Fruit fly (Drosophila melanogaster) whole organism, embryonic: ENCODE data around the gene Or7a.
A peak's percentile ranks its signal among the peaks of the same experiment; 100 is the strongest.

Experiments used
- ATbp ChIP-seq: fragments of 200-800 bp; sonication (Bioruptor generic); optimal IDR thresholded peaks from 2 replicates; lab custom pipeline; 2017; ENCODE audit warnings: missing biosample characterization, mild to moderate bottlenecking, missing genetic modification characterization, missing genetic modification reagents
- Atf3 ChIP-seq: fragments of 200-800 bp; sonication (Bioruptor generic); optimal IDR thresholded peaks from 3 replicates; lab custom pipeline; 2016; ENCODE audit warnings: missing biosample characterization, missing genetic modification characterization
- Awh ChIP-seq: fragments of 200-800 bp; sonication (Bioruptor generic); IDR thresholded peaks from 2 replicates; pipeline ENCODE4, ENCODE4 v1.3.6; 2022; ENCODE audit warnings: missing biosample characterization, missing genetic modification characterization
- CG10147 ChIP-seq: fragments of 200-800 bp; sonication (Bioruptor generic); optimal IDR thresholded peaks from 2 replicates; lab custom pipeline; 2019; ENCODE audit warnings: missing biosample characterization, mild to moderate bottlenecking, missing genetic modification characterization, moderate library complexity
- CG1024 ChIP-seq: fragments of 200-800 bp; sonication (Bioruptor generic); IDR thresholded peaks from 2 replicates; pipeline ENCODE4 v1.3.6; 2022; ENCODE audit warnings: missing biosample characterization, missing genetic modification characterization
- CG11504 ChIP-seq: fragments of 200-800 bp; sonication (Bioruptor generic); optimal IDR thresholded peaks from 3 replicates; lab custom pipeline; 2019; ENCODE audit warnings: missing biosample characterization, mild to moderate bottlenecking, missing genetic modification characterization, moderate library complexity
- CG12391 ChIP-seq: fragments of 200-800 bp; sonication (Bioruptor generic); optimal IDR thresholded peaks from 3 replicates; lab custom pipeline; 2018; ENCODE audit warnings: missing biosample characterization, mild to moderate bottlenecking, missing genetic modification characterization, moderate library complexity
- CG13624 ChIP-seq: fragments of 200-800 bp; sonication (Bioruptor generic); optimal IDR thresholded peaks from 2 replicates; lab custom pipeline; 2016; ENCODE audit warnings: missing biosample characterization, missing genetic modification characterization
- CG13894 ChIP-seq: fragments of 200-800 bp; sonication (Bioruptor generic); optimal IDR thresholded peaks from 3 replicates; lab custom pipeline; 2018; ENCODE audit warnings: missing biosample characterization, mild to moderate bottlenecking, missing genetic modification characterization, moderate library complexity
- CG14014 ChIP-seq: fragments of 200-800 bp; sonication (Bioruptor generic); IDR thresholded peaks from 2 replicates; pipeline ENCODE4 v1.3.6; 2022; ENCODE audit warnings: missing biosample characterization, missing genetic modification characterization
- CG15073 ChIP-seq: fragments of 200-800 bp; sonication (Bioruptor generic); optimal IDR thresholded peaks from 2 replicates; lab custom pipeline; 2016; ENCODE audit warnings: missing biosample characterization, missing genetic modification characterization
- CG15269 ChIP-seq: fragments of 200-800 bp; sonication (Bioruptor generic); optimal IDR thresholded peaks from 2 replicates; lab custom pipeline; 2018; ENCODE audit warnings: missing biosample characterization, mild to moderate bottlenecking, missing genetic modification characterization, moderate library complexity
- CG15514 ChIP-seq: fragments of 200-800 bp; sonication (Bioruptor generic); optimal IDR thresholded peaks from 3 replicates; lab custom pipeline; 2017; ENCODE audit warnings: missing biosample characterization, missing genetic modification characterization, mild to moderate bottlenecking, moderate library complexity, missing genetic modification reagents
- CG17359 ChIP-seq: fragments of 200-800 bp; sonication (Bioruptor generic); optimal IDR thresholded peaks from 3 replicates; lab custom pipeline; 2018; ENCODE audit warnings: missing biosample characterization, mild to moderate bottlenecking, missing genetic modification characterization, moderate library complexity
- CG17912 ChIP-seq: fragments of 200-800 bp; sonication (Bioruptor generic); optimal IDR thresholded peaks from 2 replicates; lab custom pipeline; 2018; ENCODE audit warnings: missing biosample characterization, mild to moderate bottlenecking, missing genetic modification characterization
- CG1792 ChIP-seq: fragments of 200-800 bp; sonication (Bioruptor generic); optimal IDR thresholded peaks from 2 replicates; lab custom pipeline; 2016; ENCODE audit warnings: missing biosample characterization, missing genetic modification characterization
- CG18619 ChIP-seq: fragments of 200-800 bp; sonication (Bioruptor generic); optimal IDR thresholded peaks from 3 replicates; lab custom pipeline; 2017; ENCODE audit warnings: missing biosample characterization, mild to moderate bottlenecking, missing genetic modification characterization
- CG2129 ChIP-seq: fragments of 200-800 bp; sonication (Bioruptor generic); IDR thresholded peaks from 2 replicates; pipeline ENCODE4 v1.3.6; 2022; ENCODE audit warnings: missing biosample characterization, missing genetic modification characterization; ENCODE audit not compliant: partially characterized antibody
- CG2678 ChIP-seq: fragments of 200-800 bp; sonication (Bioruptor generic); optimal IDR thresholded peaks from 3 replicates; lab custom pipeline; 2019; ENCODE audit warnings: missing biosample characterization, mild to moderate bottlenecking, missing genetic modification characterization, moderate library complexity
- CG2712 ChIP-seq: fragments of 200-800 bp; optimal IDR thresholded peaks from 3 replicates; lab custom pipeline; 2019; ENCODE audit warnings: missing biosample characterization, mild to moderate bottlenecking, missing genetic modification characterization, moderate library complexity
- CG2875 ChIP-seq: fragments of 200-800 bp; sonication (Bioruptor generic); optimal IDR thresholded peaks from 2 replicates; lab custom pipeline; 2017; ENCODE audit warnings: missing biosample characterization, mild to moderate bottlenecking, missing genetic modification characterization, missing genetic modification reagents
- CG2889 ChIP-seq: fragments of 200-800 bp; sonication (Bioruptor generic); IDR thresholded peaks from 3 replicates; pipeline ENCODE4 v1.3.6; 2022; ENCODE audit warnings: missing biosample characterization, missing genetic modification characterization
- CG4404 ChIP-seq: fragments of 200-800 bp; sonication (Bioruptor generic); IDR thresholded peaks from 2 replicates; pipeline ENCODE4 v1.3.6; 2022; ENCODE audit warnings: missing biosample characterization, missing genetic modification characterization
- CG4854 ChIP-seq: fragments of 200-800 bp; sonication (Bioruptor generic); optimal IDR thresholded peaks from 2 replicates; lab custom pipeline; 2016; ENCODE audit warnings: missing biosample characterization, missing genetic modification characterization, inconsistent platforms
- CG5953 ChIP-seq: fragments of 200-800 bp; sonication (Bioruptor generic); IDR thresholded peaks from 2 replicates; pipeline ENCODE4 v1.3.6; 2022; ENCODE audit warnings: missing biosample characterization, missing genetic modification characterization
- CG6654 ChIP-seq: fragments of 200-800 bp; sonication (Bioruptor generic); optimal IDR thresholded peaks from 2 replicates; lab custom pipeline; 2017; ENCODE audit warnings: missing biosample characterization, mild to moderate bottlenecking, missing genetic modification characterization
- CG6683 ChIP-seq: fragments of 200-800 bp; sonication (Bioruptor generic); optimal IDR thresholded peaks from 2 replicates; lab custom pipeline; 2017; ENCODE audit warnings: missing biosample characterization, mild to moderate bottlenecking, missing genetic modification characterization, missing genetic modification reagents
- CG7271 ChIP-seq: fragments of 200-800 bp; sonication (Bioruptor generic); optimal IDR thresholded peaks from 2 replicates; lab custom pipeline; 2018; ENCODE audit warnings: missing biosample characterization, mild to moderate bottlenecking, missing genetic modification characterization, moderate library complexity
- D19A ChIP-seq: fragments of 200-800 bp; optimal IDR thresholded peaks from 3 replicates; lab custom pipeline; 2019; ENCODE audit warnings: missing biosample characterization, mild to moderate bottlenecking, missing genetic modification characterization, moderate library complexity
- Fer2 ChIP-seq: fragments of 200-800 bp; sonication (Bioruptor generic); optimal IDR thresholded peaks from 2 replicates; lab custom pipeline; 2018; ENCODE audit warnings: missing biosample characterization, mild to moderate bottlenecking, missing genetic modification characterization, moderate library complexity
- Lhr ChIP-seq: fragments of 200-800 bp; sonication (Bioruptor generic); optimal IDR thresholded peaks from 3 replicates; lab custom pipeline; 2017; ENCODE audit warnings: mild to moderate bottlenecking, missing biosample characterization, missing genetic modification reagents, missing genetic modification characterization
- Mad ChIP-seq: fragments of 200-800 bp; sonication (Bioruptor generic); optimal IDR thresholded peaks from 2 replicates; lab custom pipeline; 2016; ENCODE audit warnings: missing biosample characterization, missing genetic modification characterization
- Nf-YC ChIP-seq: fragments of 200-800 bp; optimal IDR thresholded peaks from 3 replicates; lab custom pipeline; 2019; ENCODE audit warnings: missing biosample characterization, mild to moderate bottlenecking, missing genetic modification characterization, moderate library complexity
- Ravus ChIP-seq: fragments of 200-800 bp; sonication (Bioruptor generic); IDR thresholded peaks from 2 replicates; pipeline ENCODE4 v1.3.6; 2022; ENCODE audit warnings: missing biosample characterization, missing genetic modification characterization
- Rfx ChIP-seq: fragments of 200-800 bp; sonication (Bioruptor generic); IDR thresholded peaks from 2 replicates; pipeline ENCODE4 v1.3.6; 2022; ENCODE audit warnings: missing biosample characterization, missing genetic modification characterization
- Ssrp ChIP-seq: fragments of 200-800 bp; sonication (Bioruptor generic); optimal IDR thresholded peaks from 2 replicates; lab custom pipeline; 2018; ENCODE audit warnings: missing biosample characterization, mild to moderate bottlenecking, missing genetic modification characterization, moderate library complexity
- Stat92E ChIP-seq, 3 experiments: fragments of >200 bp in 2 of 3; fragments of 200-800 bp in 1 of 3; sonication (Bioruptor generic) in 1 of 3; optimal IDR thresholded peaks; 2 replicates each; lab custom pipeline; 2017 to 2019; ENCODE audit warnings: missing biosample characterization in 3 of 3, missing genetic modification characterization in 3 of 3, mild to moderate bottlenecking in 1 of 3, moderate library complexity in 1 of 3
- Trl ChIP-seq, 3 experiments: fragments of >200 bp in 2 of 3; fragments of 200-800 bp in 1 of 3; sonication (Bioruptor generic) in 1 of 3; optimal IDR thresholded peaks; 2 replicates in 1 of 3; 3 replicates in 2 of 3; lab custom pipeline; 2016 to 2017; ENCODE audit warnings: missing biosample characterization in 1 of 3, missing genetic modification characterization in 1 of 3
- Usf ChIP-seq: fragments of 200-800 bp; sonication (Bioruptor generic); optimal IDR thresholded peaks from 2 replicates; lab custom pipeline; 2017; ENCODE audit warnings: missing genotype, missing biosample characterization, missing genetic modification characterization
- az2 ChIP-seq: fragments of 200-800 bp; sonication (Bioruptor generic); optimal IDR thresholded peaks from 3 replicates; lab custom pipeline; 2016; ENCODE audit warnings: missing biosample characterization, missing genetic modification characterization
- chn ChIP-seq: fragments of 200-800 bp; sonication (Bioruptor generic); optimal IDR thresholded peaks from 2 replicates; lab custom pipeline; 2016; ENCODE audit warnings: missing biosample characterization, missing genetic modification characterization
- corto ChIP-seq: fragments of 200-800 bp; sonication (Bioruptor generic); optimal IDR thresholded peaks from 2 replicates; lab custom pipeline; 2016; ENCODE audit warnings: missing biosample characterization, mild to moderate bottlenecking, missing genetic modification characterization, moderate library complexity
- croc ChIP-seq: fragments of 200-800 bp; sonication (Bioruptor generic); conservative IDR thresholded peaks from 3 replicates; pipeline ENCODE4 v1.3.6; 2022; ENCODE audit warnings: missing biosample characterization, missing genetic modification characterization
- eve ChIP-seq, 2 experiments: fragments of >200 bp; optimal IDR thresholded peaks; 2 replicates each; lab custom pipeline; 2017; ENCODE audit warnings: missing biosample characterization in 2 of 2, missing genetic modification characterization in 2 of 2
- jing ChIP-seq: fragments of 200-800 bp; sonication (Bioruptor generic); optimal IDR thresholded peaks from 2 replicates; lab custom pipeline; 2018; ENCODE audit warnings: missing biosample characterization, mild to moderate bottlenecking, missing genetic modification characterization
- nmo ChIP-seq: fragments of 200-800 bp; sonication (Bioruptor generic); optimal IDR thresholded peaks from 2 replicates; lab custom pipeline; 2018; ENCODE audit warnings: missing biosample characterization, mild to moderate bottlenecking, missing genetic modification characterization, moderate library complexity
- pb ChIP-seq: fragments of 200-800 bp; sonication (Bioruptor generic); optimal IDR thresholded peaks from 3 replicates; lab custom pipeline; 2016; ENCODE audit warnings: missing biosample characterization, missing genetic modification characterization
- row ChIP-seq: fragments of 200-800 bp; sonication (Bioruptor generic); IDR thresholded peaks from 3 replicates; pipeline ENCODE4 v1.3.6; 2022; ENCODE audit warnings: missing biosample characterization, missing genetic modification characterization
- ssp ChIP-seq: fragments of 200-800 bp; sonication (Bioruptor generic); IDR thresholded peaks from 2 replicates; pipeline ENCODE4 v1.3.6; 2022; ENCODE audit warnings: missing biosample characterization, missing genetic modification characterization
- trem ChIP-seq: fragments of 200-800 bp; optimal IDR thresholded peaks from 3 replicates; lab custom pipeline; 2019; ENCODE audit warnings: missing biosample characterization, mild to moderate bottlenecking, missing genetic modification characterization, moderate library complexity
- vvl ChIP-seq: fragments of 200-800 bp; sonication (Bioruptor generic); IDR thresholded peaks from 2 replicates; pipeline ENCODE4 v1.3.6; 2022; ENCODE audit warnings: missing biosample characterization, missing genetic modification characterization

Or7a gene

dm6 chrX:8122834-8123233 is 42.7 kb downstream of the Or7a start (continued):
- no peak for TF ChIP-seq Trl (optimal IDR thresholded peaks at IDR 0.05; lab: Kevin White, UChicago)
- TF ChIP-seq Trl (GFP tag; optimal IDR thresholded peaks at IDR 0.05; lab: Kevin White, UChicago): no peak
- TF ChIP-seq CG13894 (tag; lab: Kevin White, UChicago): no peak
- TF ChIP-seq Ravus (GFP tag; lab: Robert Waterston, UW): no peak
- TF ChIP-seq CG15514 (GFP tag; lab: Kevin White, UChicago): no peak
- TF ChIP-seq CG2129 (GFP tag; lab: Robert Waterston, UW): no peak
- no peak for TF ChIP-seq Nf-YC (tag; lab: Kevin White, UChicago)
- TF ChIP-seq Rfx (GFP tag; lab: Robert Waterston, UW): no peak
- TF ChIP-seq CG1024 (GFP tag; lab: Robert Waterston, UW): no peak
- TF ChIP-seq Awh (GFP tag; lab: Robert Waterston, UW): no peak
- no peak for TF ChIP-seq CG4854 (GFP tag; lab: Kevin White, UChicago)
- TF ChIP-seq CG2712 (tag; lab: Kevin White, UChicago): peak; percentile 43
- peak; percentile 32 for TF ChIP-seq Ssrp (tag; lab: Kevin White, UChicago)
- peak; percentile 21 for TF ChIP-seq D19A (tag; lab: Kevin White, UChicago)
- no peak for TF ChIP-seq CG13624 (GFP tag; lab: Kevin White, UChicago)
- TF ChIP-seq az2: peak; percentile 2
- no peak for TF ChIP-seq Fer2 (tag; lab: Kevin White, UChicago)
- TF ChIP-seq nmo: peak; percentile 60
- TF ChIP-seq ATbp (GFP tag; lab: Kevin White, UChicago): peak; percentile 11
- no peak for TF ChIP-seq CG17912 (GFP tag; lab: Kevin White, UChicago)
- TF ChIP-seq CG15269 (tag; lab: Kevin White, UChicago): no peak
- TF ChIP-seq CG11504 (tag; lab: Kevin White, UChicago): peak; percentile 10
- TF ChIP-seq CG12391: peak; percentile 0
- no peak for TF ChIP-seq Lhr (GFP tag; lab: Kevin White, UChicago)
- no peak for TF ChIP-seq CG17359 (tag; lab: Kevin White, UChicago)
- no peak for TF ChIP-seq CG1792 (GFP tag; lab: Kevin White, UChicago)
- TF ChIP-seq CG5953: no peak
- TF ChIP-seq trem (tag; lab: Kevin White, UChicago): peak; percentile 11
- no peak for TF ChIP-seq CG2875 (GFP tag; lab: Kevin White, UChicago)
- TF ChIP-seq jing (GFP tag; lab: Kevin White, UChicago): no peak
- TF ChIP-seq Atf3 (GFP tag; lab: Kevin White, UChicago): no peak
- no peak for TF ChIP-seq CG14014 (GFP tag; lab: Robert Waterston, UW)
- no peak for TF ChIP-seq CG15073 (GFP tag; lab: Kevin White, UChicago)
- TF ChIP-seq CG4404 (GFP tag; lab: Robert Waterston, UW): no peak
- no peak for TF ChIP-seq chn (GFP tag; lab: Kevin White, UChicago)
- TF ChIP-seq CG2889 (GFP tag; lab: Robert Waterston, UW): no peak
- TF ChIP-seq row (GFP tag; lab: Robert Waterston, UW): peak; percentile 21; the same call in 1 of the 3 replicates
- no peak for TF ChIP-seq croc (GFP tag; lab: Robert Waterston, UW)
- no peak for TF ChIP-seq CG7271 (tag; lab: Kevin White, UChicago)
- no peak for TF ChIP-seq CG18619 (GFP tag; lab: Kevin White, UChicago)
- TF ChIP-seq Stat92E (GFP tag; optimal IDR thresholded peaks at IDR 0.05; lab: Kevin White, UChicago): no peak
- no peak for TF ChIP-seq Usf
- TF ChIP-seq CG6683 (GFP tag; lab: Kevin White, UChicago): no peak
- TF ChIP-seq CG6654 (GFP tag; lab: Kevin White, UChicago): no peak
- TF ChIP-seq eve (GFP tag; optimal IDR thresholded peaks at IDR 0.05; lab: Kevin White, UChicago): no peak
- TF ChIP-seq corto (GFP tag; lab: Kevin White, UChicago): no peak
- TF ChIP-seq Mad (GFP tag; lab: Kevin White, UChicago): no peak
- no peak for TF ChIP-seq vvl
- TF ChIP-seq ssp (GFP tag; lab: Robert Waterston, UW): no peak
- peak; percentile 21 for TF ChIP-seq CG2678 (tag; lab: Kevin White, UChicago)
- no peak for TF ChIP-seq CG10147 (GFP tag; lab: Kevin White, UChicago)
- no peak for TF ChIP-seq pb
